Worm (Caenorhabditis elegans): ENCODE data around the gene twk-24.

DNA sequence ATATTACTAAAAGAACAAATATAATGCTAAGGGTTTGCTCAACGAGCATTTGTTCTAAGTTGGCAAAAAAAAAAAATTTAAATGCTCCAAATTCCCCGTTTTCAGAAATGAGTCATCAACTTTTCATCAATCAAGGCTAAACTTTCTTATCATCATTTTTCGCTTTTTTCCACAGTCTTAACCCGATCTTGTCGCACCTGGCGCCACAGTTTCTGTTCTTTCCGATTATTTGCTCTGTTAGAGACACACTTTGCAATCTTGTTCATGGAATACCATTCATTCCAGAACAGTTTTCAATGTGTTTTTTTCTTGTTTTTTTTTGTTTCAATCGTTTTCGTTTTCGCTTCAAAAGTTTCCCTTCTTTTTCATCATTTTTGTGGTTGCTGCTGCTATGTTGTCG lies 29.1 kb upstream of the twk-24 start:
- no peak for TF ChIP-seq sptf-1 (tag; optimal IDR thresholded peaks at IDR 0.05)
- TF ChIP-seq blmp-1 (tag; optimal IDR thresholded peaks at IDR 0.05) = no peak
- no peak for TF ChIP-seq nhr-28 (tag; optimal IDR thresholded peaks at IDR 0.05)
- no peak for TF ChIP-seq nhr-76 (tag; optimal IDR thresholded peaks at IDR 0.05)
- TF ChIP-seq unc-39 (tag; optimal IDR thresholded peaks at IDR 0.05) = no peak
- TF ChIP-seq snpc-4 (tag; optimal IDR thresholded peaks at IDR 0.05) = no peak
- TF ChIP-seq elt-1 (tag; optimal IDR thresholded peaks at IDR 0.05; ENCODE audit: borderline replicate concordance, insufficient read depth) = no peak
- no peak for TF ChIP-seq ces-1 (GFP tag; optimal IDR thresholded peaks at IDR 0.05)
- TF ChIP-seq hlh-1 (tag; optimal IDR thresholded peaks at IDR 0.05) = no peak
- TF ChIP-seq ceh-83 (GFP tag; optimal IDR thresholded peaks at IDR 0.05) = no peak
- no peak for TF ChIP-seq elt-3 (tag; optimal IDR thresholded peaks at IDR 0.05)
